Worm (Caenorhabditis elegans): ENCODE data around the gene ZK1240.2.

The ZK1240.2 gene

DNA sequence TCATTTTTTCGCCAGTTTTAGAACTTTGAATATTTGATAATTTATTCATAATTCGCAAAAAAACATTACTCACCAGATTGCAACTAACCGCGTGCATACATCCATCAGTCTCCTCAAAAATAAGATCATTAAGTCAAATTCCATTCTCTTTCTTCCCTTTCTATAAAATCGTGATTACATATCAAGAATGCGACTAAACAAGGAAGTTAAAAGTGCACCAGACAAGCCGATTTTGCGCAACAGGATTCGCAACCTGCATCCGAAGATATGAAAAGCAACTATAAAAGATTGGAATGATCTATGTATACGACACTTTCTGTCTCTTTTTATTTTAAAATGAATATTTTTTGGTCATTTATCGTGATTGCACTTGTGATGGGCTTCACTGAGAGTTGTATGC, 45.8 kb downstream of the ZK1240.2 start, which contains the start of gene hpo-25:
Gene hpo-25, plus strand, starts transcription at position 301 of the 400 bp plus-strand sequence.
- TF ChIP-seq cnd-1 (tag; optimal IDR thresholded peaks at IDR 0.05) = no peak
- no peak for TF ChIP-seq ztf-11 (tag; optimal IDR thresholded peaks at IDR 0.05)
- no peak for TF ChIP-seq mep-1 (tag; optimal IDR thresholded peaks at IDR 0.05)
- TF ChIP-seq lsy-2 (tag; optimal IDR thresholded peaks at IDR 0.05) = no peak
- no peak for TF ChIP-seq ces-1 (GFP tag; optimal IDR thresholded peaks at IDR 0.05)
- no peak for TF ChIP-seq lin-32 (GFP tag; optimal IDR thresholded peaks at IDR 0.05)
- no peak for TF ChIP-seq ham-2 (GFP tag; optimal IDR thresholded peaks at IDR 0.05)
- no peak for TF ChIP-seq snpc-4 (tag; optimal IDR thresholded peaks at IDR 0.05)
- TF ChIP-seq blmp-1 (tag; optimal IDR thresholded peaks at IDR 0.05) = no peak
- no peak for TF ChIP-seq lin-13 (tag; optimal IDR thresholded peaks at IDR 0.05)
- no peak for TF ChIP-seq drap-1 (GFP tag; optimal IDR thresholded peaks at IDR 0.05)
- no peak for TF ChIP-seq zip-8 (tag; optimal IDR thresholded peaks at IDR 0.05)
- no peak for TF ChIP-seq nhr-28 (tag; optimal IDR thresholded peaks at IDR 0.05)
- TF ChIP-seq mls-2 (tag; optimal IDR thresholded peaks at IDR 0.05) = no peak
- no peak for TF ChIP-seq nhr-2 (tag; optimal IDR thresholded peaks at IDR 0.05)

DNA sequence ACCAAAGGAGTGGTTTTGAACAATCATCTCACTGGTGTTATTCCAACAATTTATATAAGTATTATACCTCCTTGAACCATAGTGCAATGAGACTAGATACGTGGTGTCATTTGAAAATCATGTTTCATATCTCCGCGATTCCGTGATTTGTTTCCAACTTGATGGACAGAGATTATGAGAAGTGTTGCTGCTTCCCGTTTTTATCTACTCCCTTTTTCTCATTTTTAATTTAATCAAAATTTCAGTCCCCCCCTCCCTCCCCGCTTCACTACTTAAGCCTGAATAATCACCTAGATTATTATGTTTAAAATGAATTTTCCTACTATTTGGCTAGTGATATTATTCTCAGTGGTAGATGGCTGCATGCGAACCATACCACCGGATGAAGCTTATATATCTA, 48.9 kb downstream of the ZK1240.2 start, which contains the start of gene F16G10.3:
Gene F16G10.3, plus strand, starts transcription at position 301 of the 400 bp plus-strand sequence.
- TF ChIP-seq ztf-11 (tag; optimal IDR thresholded peaks at IDR 0.05) (no peak), ceh-83 (GFP tag; optimal IDR thresholded peaks at IDR 0.05) (no peak), elt-3 (tag; optimal IDR thresholded peaks at IDR 0.05) (no peak), drap-1 (GFP tag; optimal IDR thresholded peaks at IDR 0.05) (no peak), cnd-1 (tag; optimal IDR thresholded peaks at IDR 0.05) (no peak), ceh-43 (GFP tag; optimal IDR thresholded peaks at IDR 0.05) (no peak), tbx-8 (GFP tag; optimal IDR thresholded peaks at IDR 0.05) (no peak), unc-120 (tag; optimal IDR thresholded peaks at IDR 0.05; ENCODE audit: poor library complexity, severe bottlenecking) (no peak), sem-2 (GFP tag; optimal IDR thresholded peaks at IDR 0.05) (no peak)

Data from whole organism, mixed stage, embryonic.